Fruit fly (Drosophila melanogaster) whole organism, wandering third instar larva: ENCODE results near the gene CG4020.

Experiments used
- OdsH ChIP-seq: fragments of 200-800 bp; sonication (Bioruptor generic); optimal IDR thresholded peaks from 2 replicates; lab custom pipeline; 2016; ENCODE audit warnings: missing biosample characterization, mild to moderate bottlenecking, missing genetic modification characterization
- h ChIP-seq: fragments of 200-800 bp; sonication (Bioruptor generic); optimal IDR thresholded peaks from 3 replicates; lab custom pipeline; 2016; ENCODE audit warnings: missing biosample characterization, mild to moderate bottlenecking, missing genetic modification characterization
- pan ChIP-seq: fragments of >200 bp; optimal IDR thresholded peaks from 2 replicates; lab custom pipeline; 2017
- usp ChIP-seq: fragments of >200 bp; optimal IDR thresholded peaks from 2 replicates; lab custom pipeline; 2017; ENCODE audit warnings: missing biosample characterization, missing genetic modification characterization

dm6 chrX:5924378-5924777, 18.8 kb downstream of the CG4020 start:
- TF ChIP-seq OdsH (GFP tag; lab: Kevin White, UChicago) = no peak
- no peak for TF ChIP-seq pan (lab: Kevin White, UChicago)
- TF ChIP-seq h = no peak
- TF ChIP-seq usp (GFP tag; lab: Kevin White, UChicago) = no peak
